Fruit fly (Drosophila melanogaster) Kc167 (cell line): Measurements from ENCODE around the gene put.

Source experiments
- Sin3A ChIP-seq: fragments of >200 bp; optimal IDR thresholded peaks from 2 replicates; lab custom pipeline; 2018; ENCODE audit warnings: missing external identifiers
- h ChIP-seq: fragments of >200 bp; optimal IDR thresholded peaks from 3 replicates; lab custom pipeline; 2018; ENCODE audit warnings: missing external identifiers
- insv ChIP-seq: fragments of >200 bp; optimal IDR thresholded peaks from 3 replicates; lab custom pipeline; 2018; ENCODE audit warnings: missing external identifiers
- psq ChIP-seq: fragments of >200 bp; optimal IDR thresholded peaks from 2 replicates; lab custom pipeline; 2017; ENCODE audit warnings: missing external identifiers
- ttk ChIP-seq: sonication (Bioruptor generic); optimal IDR thresholded peaks from 2 replicates; lab custom pipeline; 2017; ENCODE audit warnings: missing external identifiers

- TF ChIP-seq psq, result no peak
- TF ChIP-seq insv (lab: Kevin White, UChicago), result no peak
- TF ChIP-seq h, result no peak
- no peak for TF ChIP-seq Sin3A (lab: Kevin White, UChicago)
- TF ChIP-seq ttk, result no peak
These were observed 17.0 kb upstream of the put start, which contains the start of gene CG7886 for dm6 chr3R:14642463-14642862.
